Worm (Caenorhabditis elegans): ENCODE measurements around the gene zip-7.
"Not testable (repeated sequence)": the region's sequence is repeated elsewhere in the genome, so short reads cannot be mapped to it uniquely, and the experiment has no call there.

zip-7 gene

DNA sequence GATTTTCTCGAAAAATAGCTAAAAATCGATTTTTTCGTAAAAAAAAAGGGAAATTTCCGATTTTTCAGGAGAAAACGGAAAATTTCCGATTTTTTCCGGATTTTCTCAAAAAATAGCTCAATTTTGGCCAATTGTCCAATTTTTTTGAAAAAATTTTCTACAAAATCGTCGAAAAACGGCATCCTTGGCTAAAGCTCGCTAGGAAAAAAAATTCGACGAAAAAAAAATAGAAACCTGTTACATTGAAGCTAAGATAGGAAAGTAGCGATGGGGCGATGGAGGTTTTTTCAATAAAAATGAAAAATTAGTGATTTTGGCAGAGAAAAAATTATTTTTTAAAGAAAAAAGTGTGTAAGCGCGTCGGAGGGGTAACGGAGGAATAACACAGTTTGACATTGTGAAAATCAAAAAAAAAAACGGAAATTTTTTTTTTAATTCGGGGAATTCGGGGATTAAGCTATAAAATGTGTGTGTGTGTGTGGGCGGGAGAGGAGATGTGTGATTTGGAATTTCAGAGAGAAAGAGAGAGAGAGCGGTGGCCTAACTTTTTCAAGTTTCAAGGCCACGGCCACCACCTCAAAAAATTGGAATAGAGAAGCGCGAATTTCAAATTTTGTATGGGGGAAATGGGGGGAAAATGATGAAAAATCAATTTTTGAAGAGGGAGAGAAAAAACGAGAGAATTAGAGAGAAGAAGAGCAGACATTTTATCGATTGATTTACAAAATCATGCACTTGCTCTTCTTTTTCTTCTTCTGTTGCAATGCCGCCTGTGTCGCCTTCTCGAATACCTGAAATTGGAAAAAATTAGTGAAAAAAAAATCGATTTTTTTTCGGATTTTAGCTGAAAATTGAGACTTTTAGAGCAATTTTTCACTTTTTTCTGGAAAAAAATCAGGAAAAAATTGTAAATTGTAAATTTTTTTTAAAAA, 21.9 kb downstream of the zip-7 start:
- TF ChIP-seq aly-2 (tag; optimal IDR thresholded peaks at IDR 0.05) = peak; percentile 23
- no peak for TF ChIP-seq nhr-42 (GFP tag; IDR thresholded peaks at IDR 0.05)
- TF ChIP-seq hif-1 (tag; optimal IDR thresholded peaks at IDR 0.05) = peak in 1 of 2 experiments; percentile 14
- TF ChIP-seq hmg-1.1 (GFP tag; IDR thresholded peaks at IDR 0.05) = 0 out of 2 replicates have a peak, but pooled peaks have one; percentile 12
- peak; percentile 46 for TF ChIP-seq mes-2 (tag; optimal IDR thresholded peaks at IDR 0.05; ENCODE audit: poor library complexity, severe bottlenecking)
- TF ChIP-seq aha-1 (tag) = peak; percentile 91
- TF ChIP-seq lin-38 (GFP tag; IDR thresholded peaks at IDR 0.05) = 0 out of 2 replicates have a peak, but pooled peaks have one; percentile 2
- TF ChIP-seq Y105C5A.15 (GFP tag; IDR thresholded peaks at IDR 0.05) = no peak
- 0 out of 2 replicates have a peak, but pooled peaks have one; percentile 49 for TF ChIP-seq snpc-1.2 (GFP tag; IDR thresholded peaks at IDR 0.05)
- TF ChIP-seq ctbp-1 (GFP tag; IDR thresholded peaks at IDR 0.05) = 0 out of 2 replicates have a peak, but pooled peaks have one; percentile 15
- TF ChIP-seq lin-13 (GFP tag; optimal IDR thresholded peaks at IDR 0.05) = no peak
- peak; percentile 64 for TF ChIP-seq ceh-28 (tag; optimal IDR thresholded peaks at IDR 0.05)

DNA sequence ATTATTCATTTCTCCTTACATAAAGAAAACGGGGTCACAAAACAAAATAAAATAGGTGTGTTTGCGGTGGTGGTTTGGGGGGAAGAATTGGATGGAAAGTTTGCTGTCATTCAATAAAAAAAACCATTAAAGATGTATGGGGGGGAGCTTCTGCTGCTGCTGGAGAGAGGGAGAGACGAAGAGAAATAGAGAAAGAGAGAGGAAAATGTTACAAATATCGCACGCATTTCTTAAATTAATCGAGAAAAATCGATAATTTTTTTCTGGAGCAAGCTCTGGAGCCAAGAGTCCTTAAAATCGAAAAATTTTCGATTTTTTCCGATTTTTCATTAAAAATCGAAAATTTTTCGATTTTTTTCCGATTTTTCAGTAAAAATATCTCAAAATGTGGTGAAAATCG, 22.7 kb downstream of the zip-7 start:
- no peak for TF ChIP-seq daf-16 (GFP tag; optimal IDR thresholded peaks at IDR 0.05)
- peak; percentile 40 for TF ChIP-seq daf-16 (tag; optimal IDR thresholded peaks at IDR 0.05)
- TF ChIP-seq ztf-11 (tag; optimal IDR thresholded peaks at IDR 0.05) = no peak
- peak; percentile 58 for TF ChIP-seq ama-1 (optimal IDR thresholded peaks at IDR 0.05)
- TF ChIP-seq hif-1 (tag; optimal IDR thresholded peaks at IDR 0.05) = peak in 1 of 2 experiments; percentile 60
- peak; percentile 36; the same call in 1 of the 2 replicates for TF ChIP-seq Y105C5A.15 (GFP tag; IDR thresholded peaks at IDR 0.05)
- TF ChIP-seq mxl-2 (GFP tag; conservative IDR thresholded peaks at IDR 0.05) = no peak
- TF ChIP-seq zag-1 (tag; optimal IDR thresholded peaks at IDR 0.05) = no peak
- no peak for TF ChIP-seq lir-3 (tag; optimal IDR thresholded peaks at IDR 0.05)
- TF ChIP-seq mep-1 (tag; optimal IDR thresholded peaks at IDR 0.05) = peak; percentile 30
- TF ChIP-seq pqm-1 (tag; optimal IDR thresholded peaks at IDR 0.05) = no peak
- TF ChIP-seq ZK546.5 (tag; optimal IDR thresholded peaks at IDR 0.05) = peak in 1 of 2 experiments; percentile 28
- no peak for TF ChIP-seq sdz-12 (GFP tag; optimal IDR thresholded peaks at IDR 0.05)
- TF ChIP-seq dmd-8 (GFP tag; IDR thresholded peaks at IDR 0.05) = 0 out of 2 replicates have a peak, but pooled peaks have one; percentile 28
- TF ChIP-seq fos-1 (tag; optimal IDR thresholded peaks at IDR 0.05) = no peak
- TF ChIP-seq dve-1 (tag; optimal IDR thresholded peaks at IDR 0.05; ENCODE audit: insufficient read depth) = peak; percentile 22
- peak; percentile 58; the same call in 1 of the 2 replicates for TF ChIP-seq php-3 (GFP tag; IDR thresholded peaks at IDR 0.05)
- 0 out of 2 replicates have a peak, but pooled peaks have one; percentile 32 for TF ChIP-seq zfp-3 (GFP tag; conservative IDR thresholded peaks at IDR 0.05)
- peak; percentile 0 for TF ChIP-seq aha-1 (tag)
- TF ChIP-seq unc-62 (GFP tag; optimal IDR thresholded peaks at IDR 0.05 in 1 of 2) = peak in 1 of 2 experiments; percentile 20
- TF ChIP-seq unc-62 (tag; optimal IDR thresholded peaks at IDR 0.05) = no peak
- peak; percentile 52 for TF ChIP-seq pha-4 (GFP tag; IDR thresholded peaks at IDR 0.05)
- TF ChIP-seq pha-4 (tag; optimal IDR thresholded peaks at IDR 0.05) = no peak
- 0 out of 2 replicates have a peak, but pooled peaks have one; percentile 11 for TF ChIP-seq T26A8.4 (GFP tag; IDR thresholded peaks at IDR 0.05)
- TF ChIP-seq zip-11 (GFP tag; IDR thresholded peaks at IDR 0.05) = no peak
- TF ChIP-seq ceh-28 (tag; optimal IDR thresholded peaks at IDR 0.05) = peak; percentile 58
- no peak for TF ChIP-seq nhr-10 (tag; optimal IDR thresholded peaks at IDR 0.05)
- TF ChIP-seq lin-39 (tag; optimal IDR thresholded peaks at IDR 0.05) = no peak
- TF ChIP-seq snpc-1.2 (GFP tag; IDR thresholded peaks at IDR 0.05) = peak; percentile 16

DNA sequence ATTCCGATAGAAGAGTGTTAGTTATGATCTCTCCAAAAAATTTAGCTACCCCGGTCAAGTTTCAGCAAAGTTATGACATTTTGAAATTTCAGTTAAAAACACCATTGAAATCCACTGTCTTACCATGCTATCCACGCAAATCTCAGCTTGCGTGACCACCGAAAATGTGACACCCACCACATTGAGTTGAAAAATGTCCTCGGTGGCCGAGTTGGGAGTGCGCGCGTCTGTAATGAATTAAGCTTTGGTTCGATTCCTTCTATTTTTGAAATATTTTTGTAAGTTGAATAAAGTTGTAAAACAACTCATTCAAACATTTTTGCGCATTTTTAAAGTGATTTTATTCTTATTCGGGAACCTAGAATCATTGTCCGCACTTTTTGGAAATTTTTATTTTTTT, 23.3 kb downstream of the zip-7 start:
- 0 out of 2 replicates have a peak, but pooled peaks have one; percentile 21 for TF ChIP-seq Y48G9A.11 (GFP tag; IDR thresholded peaks at IDR 0.05)
- TF ChIP-seq arid-1 (GFP tag; conservative IDR thresholded peaks at IDR 0.05) = 0 out of 2 replicates have a peak, but pooled peaks have one; percentile 38
- peak; percentile 9; the same call in 1 of the 2 replicates for TF ChIP-seq zip-11 (GFP tag; IDR thresholded peaks at IDR 0.05)
- 0 out of 4 replicates have a peak, but pooled peaks of 1 of the 2 experiments have one; percentile 62 for TF ChIP-seq madf-5 (GFP tag; IDR thresholded peaks at IDR 0.05)
- peak; percentile 63 for TF ChIP-seq vab-7 (GFP tag; IDR thresholded peaks at IDR 0.05)
- TF ChIP-seq lin-38 (GFP tag; IDR thresholded peaks at IDR 0.05) = peak; percentile 60
- peak; percentile 95 for TF ChIP-seq snpc-1.2 (GFP tag; IDR thresholded peaks at IDR 0.05)
- TF ChIP-seq pha-4 (GFP tag; IDR thresholded peaks at IDR 0.05) = peak; percentile 28; the same call in 1 of the 2 replicates
- TF ChIP-seq pha-4 (tag; optimal IDR thresholded peaks at IDR 0.05) = not testable (repeated sequence)
- 0 out of 2 replicates have a peak, but pooled peaks have one; percentile 15 for TF ChIP-seq D1046.2 (GFP tag; IDR thresholded peaks at IDR 0.05)

All from whole organism, L4 larva.